Worm (Caenorhabditis elegans) whole organism, mixed stage, embryonic: ENCODE data around the gene Y69A2AR.51.

Experiments used
- M03D4.4 ChIP-seq: sonication (generic microtip); optimal IDR thresholded peaks from 2 replicates; lab custom pipeline; 2017; ENCODE audit warnings: mild to moderate bottlenecking, missing genetic modification characterization, missing compliant biosample characterization
- bed-3 ChIP-seq: fragments of 200-800 bp; sonication (Bioruptor generic); optimal IDR thresholded peaks from 3 replicates; lab custom pipeline; 2018; ENCODE audit warnings: mild to moderate bottlenecking, missing genetic modification characterization, moderate library complexity, missing compliant biosample characterization
- ceh-39 ChIP-seq: fragments of 150-350 bp; optimal IDR thresholded peaks from 2 replicates; lab custom pipeline; 2014; ENCODE audit warnings: missing biosample characterization, missing genetic modification characterization
- ceh-43 ChIP-seq: fragments of 200-800 bp; sonication (Bioruptor generic); optimal IDR thresholded peaks from 2 replicates; lab custom pipeline; 2018; ENCODE audit warnings: mild to moderate bottlenecking, missing genetic modification characterization, moderate library complexity, missing compliant biosample characterization
- elt-1 ChIP-seq: sonication (generic microtip); optimal IDR thresholded peaks from 2 replicates; lab custom pipeline; 2017; ENCODE audit warnings: missing genetic modification characterization, mild to moderate bottlenecking, missing compliant biosample characterization, antibody characterized with exemption, moderate library complexity, borderline replicate concordance; ENCODE audit not compliant: insufficient read depth
- elt-3 ChIP-seq: fragments of 150-350 bp; optimal IDR thresholded peaks from 2 replicates; lab custom pipeline; 2014; ENCODE audit warnings: missing biosample characterization, missing genetic modification characterization
- ham-2 ChIP-seq: fragments of 200-800 bp; sonication (Bioruptor generic); optimal IDR thresholded peaks from 2 replicates; lab custom pipeline; 2018; ENCODE audit warnings: mild to moderate bottlenecking, missing genetic modification characterization, missing compliant biosample characterization
- hlh-1 ChIP-seq: fragments of 150-350 bp; optimal IDR thresholded peaks from 2 replicates; lab custom pipeline; 2014; ENCODE audit warnings: missing biosample characterization, missing genetic modification reagents, missing genetic modification characterization
- lin-13 ChIP-seq: fragments of 150-350 bp; optimal IDR thresholded peaks from 2 replicates; lab custom pipeline; 2014; ENCODE audit warnings: missing biosample characterization, missing genetic modification characterization
- mep-1 ChIP-seq: fragments of 150-350 bp; optimal IDR thresholded peaks from 2 replicates; lab custom pipeline; 2017; ENCODE audit warnings: missing biosample characterization, missing genetic modification reagents, missing genetic modification characterization, inconsistent platforms
- mls-2 ChIP-seq: sonication (generic microtip); optimal IDR thresholded peaks from 2 replicates; lab custom pipeline; 2016; ENCODE audit warnings: mild to moderate bottlenecking, missing genetic modification characterization, moderate library complexity, missing compliant biosample characterization
- nhr-2 ChIP-seq: fragments of 150-350 bp; optimal IDR thresholded peaks from 2 replicates; lab custom pipeline; 2014; ENCODE audit warnings: missing biosample characterization, missing genetic modification characterization
- nhr-237 ChIP-seq: fragments of 150-350 bp; optimal IDR thresholded peaks from 2 replicates; lab custom pipeline; 2014; ENCODE audit warnings: missing biosample characterization, missing genetic modification characterization
- nhr-76 ChIP-seq: sonication (generic microtip); optimal IDR thresholded peaks from 2 replicates; lab custom pipeline; 2017; ENCODE audit warnings: missing biosample characterization, missing genetic modification characterization
- pha-4 ChIP-seq: fragments of 150-350 bp; optimal IDR thresholded peaks from 2 replicates; lab custom pipeline; 2018; ENCODE audit warnings: missing biosample characterization, missing genetic modification reagents, missing genetic modification characterization
- tbx-8 ChIP-seq: fragments of 200-800 bp; sonication (Bioruptor generic); optimal IDR thresholded peaks from 2 replicates; lab custom pipeline; 2018; ENCODE audit warnings: mild to moderate bottlenecking, missing genetic modification characterization, moderate library complexity, missing compliant biosample characterization
- unc-120 ChIP-seq: sonication (generic microtip); optimal IDR thresholded peaks from 2 replicates; lab custom pipeline; 2017; ENCODE audit warnings: missing genetic modification characterization, missing compliant biosample characterization; ENCODE audit not compliant: poor library complexity, severe bottlenecking
- zip-8 ChIP-seq: fragments of 150-350 bp; optimal IDR thresholded peaks from 2 replicates; lab custom pipeline; 2014; ENCODE audit warnings: missing biosample characterization, missing genetic modification characterization

Y69A2AR.51 gene

DNA sequence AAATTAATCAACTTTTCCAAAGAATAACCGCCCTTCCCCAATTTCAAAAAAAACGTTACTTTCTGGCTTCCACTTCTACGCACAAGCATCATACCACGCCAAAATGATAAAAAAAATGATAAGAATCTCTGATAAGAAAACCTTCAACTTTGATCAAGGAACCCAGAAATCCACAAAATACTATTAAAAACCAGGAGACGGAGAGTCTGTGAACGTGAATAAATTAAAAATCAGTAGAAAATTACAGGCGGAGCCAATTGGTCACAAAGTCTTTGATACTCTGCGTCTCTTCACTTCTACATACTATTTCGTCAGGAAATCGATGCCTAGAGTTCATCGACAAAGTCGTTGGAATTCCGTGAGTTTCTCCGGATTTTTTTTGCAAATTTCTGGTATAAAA, 46.4 kb downstream of the Y69A2AR.51 start, which contains the start of gene smf-3:
Gene smf-3 (plus strand): TSS at position 259 of the 400 bp plus-strand sequence.
- no peak for TF ChIP-seq pha-4
- TF ChIP-seq elt-1 (tag; lab: Kevin White, UChicago) = no peak
- TF ChIP-seq nhr-2 = no peak
- TF ChIP-seq lin-13 (tag; lab: Kevin White, UChicago) = no peak
- no peak for TF ChIP-seq mls-2
- no peak for TF ChIP-seq ham-2 (GFP tag; lab: Kevin White, UChicago)
- no peak for TF ChIP-seq tbx-8 (GFP tag; lab: Kevin White, UChicago)
- no peak for TF ChIP-seq ceh-43 (GFP tag; lab: Kevin White, UChicago)
- TF ChIP-seq nhr-237 = no peak
- TF ChIP-seq nhr-76 = no peak
- no peak for TF ChIP-seq bed-3 (GFP tag; lab: Kevin White, UChicago)
- no peak for TF ChIP-seq mep-1 (tag; lab: Kevin White, UChicago)
- TF ChIP-seq elt-3 (tag; lab: Kevin White, UChicago) = no peak
- no peak for TF ChIP-seq zip-8 (tag; lab: Kevin White, UChicago)
- TF ChIP-seq hlh-1 (tag; lab: Kevin White, UChicago) = no peak
- no peak for TF ChIP-seq unc-120 (tag; lab: Kevin White, UChicago)
- no peak for TF ChIP-seq ceh-39 (tag; lab: Kevin White, UChicago)
- no peak for TF ChIP-seq M03D4.4
